Worm (Caenorhabditis elegans) whole organism, early embryonic: ENCODE results near the gene nep-23.

Experiments used
- B0310.2 ChIP-seq: sonication (generic microtip); optimal IDR thresholded peaks from 2 replicates; lab custom pipeline; 2016; ENCODE audit warnings: mild to moderate bottlenecking, missing genetic modification characterization, missing compliant biosample characterization
- aly-1 ChIP-seq: sonication (generic microtip); optimal IDR thresholded peaks from 2 replicates; lab custom pipeline; 2016; ENCODE audit warnings: missing genetic modification characterization, missing compliant biosample characterization
- ama-1 ChIP-seq: fragments of 150-350 bp; optimal IDR thresholded peaks from 2 replicates; lab custom pipeline; 2014
- ceh-13 ChIP-seq: fragments of 200-800 bp; sonication (Bioruptor generic); optimal IDR thresholded peaks from 2 replicates; lab custom pipeline; 2018; ENCODE audit warnings: mild to moderate bottlenecking, missing genetic modification characterization, missing compliant biosample characterization
- flt-1 ChIP-seq: fragments of 200-800 bp; sonication (Bioruptor generic); IDR thresholded peaks from 2 replicates; pipeline ENCODE4 v1.3.6; 2022; ENCODE audit warnings: missing genetic modification characterization, missing compliant biosample characterization
- hnd-1 ChIP-seq: sonication (generic microtip); optimal IDR thresholded peaks from 2 replicates; lab custom pipeline; 2016; ENCODE audit warnings: missing genetic modification characterization, missing compliant biosample characterization
- pes-1 ChIP-seq: fragments of 200-800 bp; sonication (Bioruptor generic); IDR thresholded peaks from 2 replicates; pipeline ENCODE4 v1.3.6; 2022; ENCODE audit warnings: missing genetic modification reagents, missing genetic modification characterization, missing compliant biosample characterization
- scrt-1 ChIP-seq: fragments of 200-800 bp; sonication (Bioruptor generic); IDR thresholded peaks from 2 replicates; pipeline ENCODE4 v1.3.6; 2022; ENCODE audit warnings: missing genetic modification characterization, missing compliant biosample characterization
- tbx-11 ChIP-seq: fragments of 200-800 bp; sonication (Bioruptor generic); IDR thresholded peaks from 2 replicates; pipeline ENCODE4 v1.3.6; 2022; ENCODE audit warnings: missing genetic modification characterization, missing compliant biosample characterization
- tra-4 ChIP-seq: sonication (generic microtip); optimal IDR thresholded peaks from 2 replicates; lab custom pipeline; 2017; ENCODE audit warnings: missing genetic modification characterization, missing compliant biosample characterization

DNA sequence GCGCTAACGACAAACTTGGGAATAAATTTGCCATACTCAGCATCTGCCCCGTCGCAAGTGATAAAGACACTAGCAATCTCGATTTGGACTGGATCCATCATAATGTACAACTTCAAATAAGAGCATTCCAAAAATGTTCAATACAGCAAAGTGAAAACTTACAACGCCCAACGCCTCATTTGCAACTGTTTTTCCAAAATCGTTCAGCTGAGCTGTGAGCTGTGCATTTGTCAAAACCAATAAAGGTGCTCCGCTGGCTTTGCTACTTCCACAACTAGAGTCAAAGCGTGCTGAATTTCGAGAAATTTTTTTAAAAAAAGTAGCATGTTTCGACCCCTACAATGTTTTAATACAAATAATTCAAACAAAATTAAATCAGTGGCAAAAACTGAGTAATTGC, 10.9 kb downstream of the nep-23 start, which contains the start of gene Y116A8C.49:
- no peak for TF ChIP-seq B0310.2 (tag; lab: Kevin White, UChicago)
- TF ChIP-seq pes-1 (GFP tag; lab: Robert Waterston, UW), result no peak
- no peak for TF ChIP-seq tbx-11
- TF ChIP-seq aly-1 (tag; lab: Kevin White, UChicago), result no peak
- TF ChIP-seq ama-1 (lab: Kevin White, UChicago), result no peak
- TF ChIP-seq ceh-13 (GFP tag; lab: Kevin White, UChicago), result no peak
- TF ChIP-seq hnd-1 (tag; lab: Kevin White, UChicago), result no peak
- TF ChIP-seq tra-4 (tag; lab: Kevin White, UChicago), result no peak
- no peak for TF ChIP-seq flt-1 (GFP tag; lab: Robert Waterston, UW)
- no peak for TF ChIP-seq scrt-1
